Worm (Caenorhabditis elegans): ENCODE measurements around the gene C46G7.2.

DNA sequence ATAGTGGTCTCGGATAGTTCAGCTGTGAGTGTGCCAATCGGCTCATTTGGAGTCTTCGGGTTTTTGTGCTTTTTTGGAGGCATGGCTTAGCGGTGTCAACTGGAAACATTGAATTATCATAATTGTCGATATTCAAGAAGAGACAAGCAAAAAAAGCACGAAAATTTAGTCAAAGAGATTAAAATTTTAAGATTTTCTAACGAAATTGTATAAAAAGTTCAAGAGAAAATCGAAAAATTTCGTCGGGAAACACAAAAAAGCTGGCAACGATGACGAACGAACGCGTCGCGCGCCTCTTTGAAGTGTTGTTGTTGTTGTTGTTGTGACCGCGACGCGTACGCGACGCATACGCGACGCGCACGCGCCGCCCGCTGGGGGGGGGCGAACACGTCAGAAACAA is 3.5 kb upstream of the C46G7.2 start, which contains the start of gene C46G7.5:
- TF ChIP-seq mdl-1 (tag; optimal IDR thresholded peaks at IDR 0.05) (no peak), elt-1 (tag; optimal IDR thresholded peaks at IDR 0.05) (no peak)
